Fruit fly (Drosophila melanogaster) S2 (cell line): ENCODE measurements around the gene Kaz-m1.

Experiments
- CG8478 ChIP-seq: fragments of >200 bp; optimal IDR thresholded peaks from 2 replicates; lab custom pipeline; 2018
- CTCF ChIP-seq, 2 experiments: fragments of >200 bp; optimal IDR thresholded peaks; 2 replicates each; lab custom pipeline; 2018

The Kaz-m1 gene

DNA sequence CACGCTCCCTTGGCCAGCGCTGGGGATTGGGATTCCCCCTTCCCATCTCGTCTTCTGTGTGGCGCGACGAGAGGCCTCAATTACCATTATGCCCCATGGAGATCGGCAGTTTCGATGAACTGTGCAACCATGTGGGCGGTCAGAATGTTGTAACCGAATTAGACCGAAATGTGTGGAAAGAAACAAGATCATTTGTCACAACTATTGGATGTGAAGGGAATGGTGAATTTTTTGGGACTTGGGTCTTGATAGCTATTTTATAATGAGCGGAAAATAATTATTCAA is 915 bp upstream of the Kaz-m1 start:
- TF ChIP-seq CTCF (optimal IDR thresholded peaks at IDR 0.05; lab: Kevin White, UChicago) (no peak), CG8478 (lab: Kevin White, UChicago) (no peak)

DNA sequence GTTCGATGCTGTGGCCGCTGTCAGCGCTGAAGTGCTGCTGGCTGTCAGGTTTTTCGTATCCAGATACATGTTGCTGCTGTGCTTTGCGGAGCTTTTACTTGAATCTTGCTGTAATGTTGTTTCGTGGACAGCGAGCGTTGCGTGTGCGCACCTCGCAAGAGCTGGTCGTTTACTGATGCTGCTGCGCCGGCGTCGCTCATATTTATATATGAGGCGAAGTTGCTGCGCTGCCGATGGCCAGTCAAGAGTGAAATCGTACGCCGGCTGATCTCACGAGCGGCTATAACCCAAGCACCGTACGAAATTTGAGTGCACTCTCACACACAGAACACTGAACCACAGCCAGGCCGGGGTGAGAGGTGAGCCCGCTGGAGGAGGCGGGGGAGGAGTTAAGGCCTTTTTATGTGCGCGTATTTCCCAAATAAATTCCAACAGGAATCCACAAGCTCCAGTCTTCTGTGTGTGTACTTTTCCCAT is 2.8 kb downstream of the Kaz-m1 start:
- TF ChIP-seq CG8478 (lab: Kevin White, UChicago) (no peak), CTCF (optimal IDR thresholded peaks at IDR 0.05; lab: Kevin White, UChicago) (no peak)

DNA sequence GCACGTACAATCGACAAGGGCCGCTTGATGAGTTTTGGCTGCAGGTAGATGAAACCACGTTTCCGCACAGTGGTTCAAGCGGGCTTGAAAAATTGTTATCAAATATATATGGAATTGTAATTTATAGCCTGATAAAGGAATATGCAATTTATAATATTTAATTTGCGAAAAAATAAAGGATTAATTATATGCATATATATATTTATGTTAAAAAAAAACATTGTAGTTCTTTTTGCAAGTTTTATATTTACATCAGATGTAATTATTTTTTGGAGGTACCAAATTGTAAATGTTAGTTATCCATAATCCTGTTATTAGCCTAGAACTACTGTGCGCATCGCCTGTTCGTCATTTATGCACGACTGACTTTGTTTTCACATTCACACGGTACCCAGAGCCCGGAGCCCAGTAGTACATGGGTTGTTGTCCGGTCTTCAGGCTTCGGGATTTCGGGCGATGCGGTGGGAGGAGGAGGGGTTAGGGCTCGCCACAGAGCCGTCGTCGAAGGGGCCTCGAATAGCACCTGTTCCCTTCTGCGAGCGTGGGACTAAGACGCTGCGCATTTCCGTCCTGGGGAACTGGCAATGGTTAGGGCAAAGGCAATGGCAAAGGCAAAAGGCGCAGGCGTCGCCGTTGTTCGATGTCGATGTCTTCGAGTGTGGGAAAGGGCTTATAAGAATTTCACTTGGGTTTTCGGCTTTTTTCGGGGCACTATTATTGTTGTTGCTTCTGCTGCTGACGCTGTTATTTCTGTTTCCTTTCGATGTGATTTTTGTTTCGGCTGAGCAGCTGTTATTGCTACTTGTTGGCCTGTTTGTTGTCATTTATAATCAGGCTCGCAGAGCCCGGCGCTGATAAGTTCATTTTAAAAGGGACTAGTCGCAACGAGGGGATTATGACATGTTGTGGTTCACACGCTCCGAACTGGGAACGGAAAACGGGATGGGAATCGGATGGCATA is 3.5 kb downstream of the Kaz-m1 start:
- TF ChIP-seq CG8478 (lab: Kevin White, UChicago) (no peak), CTCF (optimal IDR thresholded peaks at IDR 0.05; lab: Kevin White, UChicago) (no peak)

DNA sequence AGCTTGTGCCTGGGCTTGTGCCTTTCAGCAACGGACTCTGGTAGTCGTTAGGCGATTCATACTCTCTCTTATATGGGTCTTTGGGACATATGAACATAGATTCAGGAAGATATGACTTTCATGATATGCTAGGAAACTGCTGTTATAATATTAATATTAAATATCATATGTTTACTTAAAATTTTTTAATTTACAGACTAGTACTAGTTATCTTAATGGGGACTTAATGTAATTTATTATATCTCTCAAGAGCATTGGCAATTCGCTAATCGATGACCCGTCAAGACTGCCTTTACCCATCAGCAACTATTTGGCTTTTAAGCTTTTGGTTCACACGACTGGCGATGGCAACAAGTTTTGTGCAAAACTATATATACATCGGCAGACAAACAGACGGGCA is 4.7 kb downstream of the Kaz-m1 start:
- TF ChIP-seq CTCF (optimal IDR thresholded peaks at IDR 0.05; lab: Kevin White, UChicago) = no peak
- TF ChIP-seq CG8478 (lab: Kevin White, UChicago) = no peak

DNA sequence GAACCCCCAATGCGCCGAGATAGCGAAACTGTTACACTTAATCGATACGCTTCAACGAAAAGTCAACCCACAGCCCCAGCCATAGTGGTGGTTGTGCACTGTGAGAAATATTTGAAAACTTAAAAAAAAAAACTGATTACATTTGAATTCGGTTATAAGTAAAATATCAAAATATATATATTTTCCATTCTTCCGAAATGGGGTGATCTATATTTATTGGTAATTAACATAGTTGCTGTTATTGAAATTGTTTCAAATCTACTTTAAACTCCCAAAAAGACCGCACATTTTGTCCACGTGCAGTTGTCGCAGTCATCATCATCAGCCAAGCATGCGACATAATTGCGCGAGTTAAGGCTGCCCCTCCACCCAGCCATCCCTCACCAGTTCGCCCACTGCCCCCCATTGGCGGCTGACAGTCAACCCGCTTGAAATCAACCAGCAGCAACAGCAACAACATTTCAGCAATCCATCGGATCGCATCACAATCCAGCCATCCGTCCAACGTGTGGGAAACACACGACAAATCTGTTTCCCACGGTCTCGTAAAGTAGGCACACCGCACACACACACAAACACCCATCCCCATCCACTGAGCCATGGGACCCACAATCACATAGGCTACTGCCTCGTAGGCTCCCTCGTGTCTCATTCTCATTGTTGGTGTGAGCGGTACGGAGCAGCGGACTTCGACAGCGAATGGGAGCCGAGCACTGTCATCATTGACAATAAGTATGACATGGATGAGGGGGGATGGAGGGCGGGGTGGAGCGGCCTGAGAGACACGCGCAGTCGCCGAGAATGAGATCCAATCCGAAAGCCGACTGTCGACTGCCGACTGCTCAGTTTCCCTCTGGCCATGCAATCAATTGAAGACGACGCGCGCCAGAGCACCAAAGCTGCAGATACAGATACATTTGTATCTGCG is 6.0 kb downstream of the Kaz-m1 start:
- TF ChIP-seq CG8478 (lab: Kevin White, UChicago) (no peak), CTCF (optimal IDR thresholded peaks at IDR 0.05; lab: Kevin White, UChicago) (no peak)

DNA sequence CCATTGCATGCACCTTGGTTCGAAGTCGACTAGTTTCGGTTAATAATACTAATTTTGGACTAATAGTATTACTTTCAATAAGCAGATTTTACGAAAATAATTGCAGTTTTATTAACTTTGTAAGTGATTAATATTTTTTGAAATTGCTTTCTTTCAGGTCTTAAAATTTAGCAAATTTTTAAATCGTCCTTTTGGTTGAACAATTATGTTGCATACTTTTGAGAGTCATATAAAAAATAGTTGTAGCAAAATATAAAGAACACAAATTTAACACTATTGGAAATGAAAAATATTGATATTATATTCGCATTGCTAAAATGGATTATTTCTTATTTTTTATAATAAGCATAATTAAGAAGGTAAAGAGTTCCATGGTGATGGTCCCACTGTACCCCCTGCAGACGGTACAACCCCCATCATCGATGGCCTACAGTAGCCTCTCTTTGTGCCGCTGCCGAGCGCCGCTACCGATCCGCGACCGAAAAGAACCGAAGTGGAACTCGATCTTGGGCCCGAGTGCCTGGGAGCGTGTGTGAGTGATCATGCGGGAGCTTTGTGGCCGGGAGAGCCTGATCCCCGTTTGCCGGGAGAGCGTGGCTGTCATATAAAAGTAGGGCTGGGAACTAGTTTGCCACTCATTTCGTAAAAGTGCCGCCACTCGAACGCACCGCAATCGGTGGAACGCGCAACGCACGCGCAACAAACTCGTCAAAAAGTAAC is 6.8 kb downstream of the Kaz-m1 start:
- no peak for TF ChIP-seq CG8478 (lab: Kevin White, UChicago)
- TF ChIP-seq CTCF (optimal IDR thresholded peaks at IDR 0.05; lab: Kevin White, UChicago) = no peak

DNA sequence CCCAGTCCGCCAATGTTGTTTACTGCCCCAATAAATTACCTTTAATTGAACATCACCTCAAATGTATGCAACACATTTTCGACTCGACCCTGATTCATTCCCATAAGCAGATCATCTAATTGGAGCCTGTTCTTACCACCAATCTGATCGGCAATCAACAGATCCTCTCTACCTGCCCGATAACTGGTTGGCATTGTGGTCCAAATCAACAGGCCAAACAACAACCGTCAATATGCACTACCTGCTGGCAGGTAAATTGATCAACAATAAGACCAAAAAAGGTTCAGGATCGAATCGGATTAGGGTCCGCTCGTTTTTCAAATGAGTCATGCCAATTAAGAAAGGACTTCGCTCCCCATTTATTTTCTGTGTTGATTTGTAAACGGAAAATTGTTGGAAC is 8.7 kb downstream of the Kaz-m1 start:
- TF ChIP-seq CG8478 (lab: Kevin White, UChicago) (no peak), CTCF (optimal IDR thresholded peaks at IDR 0.05; lab: Kevin White, UChicago) (no peak)

DNA sequence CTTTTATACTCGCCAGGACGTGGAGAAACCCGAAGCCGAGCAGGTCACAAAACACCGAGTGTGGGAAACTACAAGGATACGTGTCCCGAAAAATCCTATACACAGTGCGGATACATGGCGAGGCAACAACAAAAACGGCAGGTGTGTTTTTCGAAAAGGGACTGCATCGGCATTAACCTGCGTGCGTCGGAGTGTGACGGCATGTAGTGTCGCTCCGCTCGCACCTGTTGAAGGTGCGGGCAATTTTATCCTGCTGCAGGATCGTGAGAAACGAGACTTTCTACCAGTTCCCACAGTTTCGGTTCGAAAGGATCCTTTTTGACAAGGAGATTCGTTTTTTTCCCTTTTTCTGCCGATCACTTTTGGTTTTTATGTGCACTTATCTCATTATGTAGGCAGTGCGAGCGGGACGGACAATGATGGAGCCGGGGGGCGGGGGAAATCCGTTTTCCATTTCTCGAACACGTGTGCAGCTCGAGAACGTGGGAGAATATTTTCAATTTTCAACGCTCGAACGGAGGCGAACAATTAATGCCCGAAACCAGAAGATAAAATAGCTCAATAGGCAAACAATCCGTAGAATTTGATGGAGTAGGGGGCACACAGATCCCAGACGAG is 10.2 kb downstream of the Kaz-m1 start:
- TF ChIP-seq CTCF (optimal IDR thresholded peaks at IDR 0.05; lab: Kevin White, UChicago) = no peak
- TF ChIP-seq CG8478 (lab: Kevin White, UChicago) = no peak

DNA sequence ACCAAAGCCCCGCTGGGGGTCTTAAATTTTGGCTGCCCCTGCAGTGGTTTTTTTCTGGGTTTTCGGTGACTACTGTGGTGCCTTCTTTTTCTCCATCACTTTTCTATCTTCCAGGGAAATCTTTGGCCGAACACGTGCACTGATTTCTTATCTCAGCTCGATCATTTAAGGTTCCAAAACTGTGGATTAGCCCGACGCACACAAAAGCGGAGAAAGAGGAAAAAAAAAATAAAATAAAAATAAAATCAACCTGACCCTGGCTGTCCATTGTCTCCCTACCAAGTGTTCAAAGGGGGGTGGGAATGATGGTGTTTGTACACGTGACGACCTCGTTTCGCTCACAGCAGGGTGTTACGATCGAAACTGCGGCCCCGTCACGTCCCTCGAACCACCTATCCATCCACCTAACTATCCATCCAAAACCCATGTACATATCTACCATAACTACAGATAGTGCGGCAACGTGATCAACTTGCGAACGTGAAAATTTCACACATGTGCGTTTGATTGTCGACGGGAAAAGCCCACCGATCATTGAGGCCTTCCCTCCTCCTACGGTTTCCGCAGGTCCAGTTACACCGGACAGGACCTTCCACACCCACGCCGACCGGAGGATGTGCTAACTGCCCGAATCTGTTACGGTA is 12.2 kb downstream of the Kaz-m1 start:
- no peak for TF ChIP-seq CTCF (optimal IDR thresholded peaks at IDR 0.05; lab: Kevin White, UChicago)

DNA sequence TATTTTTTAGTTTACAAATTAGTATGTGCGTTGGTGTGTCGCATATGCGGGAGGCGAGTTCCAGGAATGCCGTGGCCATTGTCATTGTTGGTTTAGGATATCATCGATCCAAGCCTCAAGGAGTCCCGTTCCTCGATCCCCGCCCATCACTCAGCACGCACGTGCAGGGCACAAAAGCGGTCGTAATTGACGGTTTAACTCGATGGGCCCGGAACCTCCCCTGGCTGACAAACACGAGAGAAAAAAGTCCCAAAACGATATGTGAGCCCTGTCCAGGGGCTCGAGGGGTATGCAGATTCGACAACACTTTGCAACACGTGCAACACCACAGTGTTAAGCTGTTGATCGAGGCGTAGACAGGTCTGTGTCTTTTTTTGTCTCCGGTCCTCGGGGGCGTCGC is 13.4 kb downstream of the Kaz-m1 start:
- no peak for TF ChIP-seq CG8478 (lab: Kevin White, UChicago)
- TF ChIP-seq CTCF (optimal IDR thresholded peaks at IDR 0.05; lab: Kevin White, UChicago) = no peak

DNA sequence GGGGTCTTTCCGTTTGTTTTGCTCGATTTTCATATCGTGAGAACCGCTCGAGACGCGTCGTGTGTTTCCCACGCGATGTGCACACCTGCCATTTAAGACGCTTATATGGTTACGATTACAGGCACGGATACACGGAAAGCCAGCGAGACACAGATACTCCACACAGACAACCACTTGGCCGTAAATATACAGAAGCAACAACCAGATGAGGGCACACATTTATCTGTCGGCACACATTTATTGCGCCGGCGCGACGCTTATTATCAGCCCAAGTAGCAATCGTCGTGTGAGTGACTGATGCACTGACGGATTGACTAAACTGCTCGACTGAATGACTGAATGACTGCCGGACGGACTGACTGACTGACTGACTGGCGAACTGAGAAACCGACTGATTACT is 16.0 kb downstream of the Kaz-m1 start:
- TF ChIP-seq CG8478 (lab: Kevin White, UChicago) (no peak), CTCF (optimal IDR thresholded peaks at IDR 0.05; lab: Kevin White, UChicago) (no peak)

DNA sequence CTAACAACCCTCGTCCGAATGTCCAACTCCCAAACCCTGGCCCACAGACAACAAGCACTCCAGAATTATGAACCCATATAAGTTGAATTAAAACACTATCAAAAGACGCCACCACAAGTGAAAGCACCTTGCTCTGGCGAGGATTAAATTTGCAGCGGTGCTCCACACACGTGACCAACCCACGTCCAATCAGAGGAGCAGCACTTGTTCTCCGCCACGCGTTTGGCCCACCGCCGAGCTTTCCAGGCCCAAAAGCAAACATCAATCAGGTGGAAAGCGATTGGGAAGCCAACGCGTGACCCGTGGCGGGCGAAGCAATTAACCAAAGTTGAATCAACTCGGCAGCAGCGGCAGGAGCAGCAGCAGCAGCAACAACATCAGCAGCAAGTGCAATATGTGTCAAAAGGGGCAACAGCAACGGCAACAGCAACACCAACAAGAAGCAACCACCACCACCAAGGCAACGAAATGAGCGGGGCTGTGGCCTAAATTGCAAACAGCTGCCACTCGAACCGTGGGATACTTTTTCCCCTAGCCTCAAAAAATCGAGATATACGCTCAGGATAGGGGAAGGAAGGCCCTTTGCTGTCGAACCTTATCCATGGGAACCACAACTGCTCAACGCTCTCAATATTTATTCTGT is 17.6 kb downstream of the Kaz-m1 start:
- TF ChIP-seq CG8478 (lab: Kevin White, UChicago) (no peak), CTCF (optimal IDR thresholded peaks at IDR 0.05; lab: Kevin White, UChicago) (no peak)

DNA sequence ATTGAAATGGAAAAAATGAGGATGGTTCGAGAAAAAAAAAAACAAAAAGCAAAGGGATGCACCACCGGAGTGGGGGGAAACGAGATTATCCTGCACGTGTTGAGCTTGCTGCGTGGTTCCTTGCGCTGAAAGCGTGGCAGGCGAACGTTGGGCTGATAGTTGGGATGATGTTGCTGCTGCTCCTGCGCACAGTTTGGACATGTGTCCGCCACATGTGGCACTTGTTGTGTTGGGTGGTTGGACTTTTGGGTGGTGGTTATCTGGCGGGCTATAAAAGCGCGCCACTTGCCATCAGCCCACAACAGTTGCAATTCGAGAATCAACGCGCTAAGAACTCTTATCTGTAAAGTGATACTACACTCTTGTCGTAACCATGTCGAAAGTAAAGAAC is 18.1 kb downstream of the Kaz-m1 start:
- TF ChIP-seq CG8478 (lab: Kevin White, UChicago) = no peak
- TF ChIP-seq CTCF (optimal IDR thresholded peaks at IDR 0.05; lab: Kevin White, UChicago) = no peak
